Fruit fly (Drosophila melanogaster): ENCODE results near the gene oaf.
A peak's percentile ranks its signal among the peaks of the same experiment; 100 is the strongest.

oaf gene

dm6 chr2L:2461322-2461999 lies 31.3 kb upstream of the oaf start (continued):
- no peak for TF ChIP-seq pita (GFP tag; optimal IDR thresholded peaks at IDR 0.05)
- no peak for TF ChIP-seq zfh2 (GFP tag; optimal IDR thresholded peaks at IDR 0.05)
- TF ChIP-seq CG17361 (GFP tag; IDR thresholded peaks at IDR 0.05) = no peak
- TF ChIP-seq CG43689 (GFP tag; IDR thresholded peaks at IDR 0.05) = no peak
- no peak for TF ChIP-seq CG8388 (GFP tag; optimal IDR thresholded peaks at IDR 0.05)
- no peak for TF ChIP-seq ab (GFP tag; optimal IDR thresholded peaks at IDR 0.05)
- TF ChIP-seq CG17829 (tag; optimal IDR thresholded peaks at IDR 0.05) = peak; percentile 14
- no peak for TF ChIP-seq h (optimal IDR thresholded peaks at IDR 0.05)
- no peak for TF ChIP-seq Ptx1 (GFP tag; IDR thresholded peaks at IDR 0.05)
- TF ChIP-seq CG9215 (GFP tag; IDR thresholded peaks at IDR 0.05) = no peak
- TF ChIP-seq ranshi (GFP tag; IDR thresholded peaks at IDR 0.05) = no peak
- no peak for TF ChIP-seq stwl (tag; optimal IDR thresholded peaks at IDR 0.05)
- no peak for TF ChIP-seq Tbp (GFP tag; optimal IDR thresholded peaks at IDR 0.05)
- no peak for TF ChIP-seq tap (tag; optimal IDR thresholded peaks at IDR 0.05)
- no peak for TF ChIP-seq HHEX (GFP tag; optimal IDR thresholded peaks at IDR 0.05)
- peak; percentile 87 for TF ChIP-seq kni (GFP tag; optimal IDR thresholded peaks at IDR 0.05)
- peak in 1 of 2 experiments; percentile 6 for TF ChIP-seq bsh (GFP tag; optimal IDR thresholded peaks at IDR 0.05)
- no peak for TF ChIP-seq Atf-2 (GFP tag; optimal IDR thresholded peaks at IDR 0.05)
- TF ChIP-seq grau (tag; optimal IDR thresholded peaks at IDR 0.05) = peak; percentile 2
- no peak for TF ChIP-seq Bdp1 (GFP tag; optimal IDR thresholded peaks at IDR 0.05)
- TF ChIP-seq Camta (GFP tag; optimal IDR thresholded peaks at IDR 0.05) = no peak
- TF ChIP-seq CG7987 (GFP tag; optimal IDR thresholded peaks at IDR 0.05) = no peak
- TF ChIP-seq eyg (GFP tag; optimal IDR thresholded peaks at IDR 0.05) = no peak
- TF ChIP-seq Six4 (GFP tag; optimal IDR thresholded peaks at IDR 0.05) = no peak
- TF ChIP-seq gcm2 (GFP tag; optimal IDR thresholded peaks at IDR 0.05) = no peak
- no peak for TF ChIP-seq Dref (GFP tag; IDR thresholded peaks at IDR 0.05)
- TF ChIP-seq CG2120 (GFP tag; optimal IDR thresholded peaks at IDR 0.05) = no peak
- TF ChIP-seq CG4707 (GFP tag; optimal IDR thresholded peaks at IDR 0.05) = no peak
- no peak for TF ChIP-seq MESR4 (GFP tag; optimal IDR thresholded peaks at IDR 0.05)
- TF ChIP-seq row (GFP tag; IDR thresholded peaks at IDR 0.05) = peak; percentile 34; the same call in 1 of the 3 replicates
- TF ChIP-seq CG4854 (GFP tag; optimal IDR thresholded peaks at IDR 0.05) = no peak
- TF ChIP-seq CG2199 (GFP tag; IDR thresholded peaks at IDR 0.05) = peak; percentile 69; the same call in 2 of the 3 replicates
- no peak for TF ChIP-seq CG14965 (GFP tag; optimal IDR thresholded peaks at IDR 0.05; ENCODE audit: borderline replicate concordance)
- TF ChIP-seq danr (GFP tag; IDR thresholded peaks at IDR 0.05) = no peak
- peak; percentile 13 for TF ChIP-seq CG8924 (tag; optimal IDR thresholded peaks at IDR 0.05)
- no peak for TF ChIP-seq YL-1 (GFP tag; optimal IDR thresholded peaks at IDR 0.05)
- TF ChIP-seq Spps (tag; optimal IDR thresholded peaks at IDR 0.05) = no peak
- no peak for TF ChIP-seq CG8765 (GFP tag; IDR thresholded peaks at IDR 0.05)
- no peak for TF ChIP-seq CG32532 (GFP tag; IDR thresholded peaks at IDR 0.05)
- no peak for TF ChIP-seq Blimp-1 (GFP tag; optimal IDR thresholded peaks at IDR 0.05)
- no peak for TF ChIP-seq Stat92E (GFP tag; optimal IDR thresholded peaks at IDR 0.05)
- no peak for TF ChIP-seq CG7271 (tag; optimal IDR thresholded peaks at IDR 0.05)
- TF ChIP-seq Dad (GFP tag; optimal IDR thresholded peaks at IDR 0.05) = no peak
- peak; percentile 41 for TF ChIP-seq Med (GFP tag)
- TF ChIP-seq inv (GFP tag; IDR thresholded peaks at IDR 0.05; ENCODE audit: partially characterized antibody) = no peak
- TF ChIP-seq CG30403 (GFP tag; optimal IDR thresholded peaks at IDR 0.05) = no peak
- TF ChIP-seq Hr3 (GFP tag; optimal IDR thresholded peaks at IDR 0.05) = no peak
- TF ChIP-seq CG16863 (GFP tag; optimal IDR thresholded peaks at IDR 0.05) = no peak
- no peak for TF ChIP-seq CG31388 (GFP tag; optimal IDR thresholded peaks at IDR 0.05)
- no peak for TF ChIP-seq da (GFP tag; optimal IDR thresholded peaks at IDR 0.05)
- no peak for TF ChIP-seq CG4282 (GFP tag; optimal IDR thresholded peaks at IDR 0.05)
